Worm (Caenorhabditis elegans) whole organism, L4/young adult: Measurements from ENCODE around the gene lin-36.

Source experiments
- dao-5 ChIP-seq: sonication (generic microtip); optimal IDR thresholded peaks from 2 replicates; lab custom pipeline; 2016; ENCODE audit warnings: missing genotype, missing genetic modification characterization, moderate library complexity, missing compliant biosample characterization
- him-1 ChIP-seq: sonication (generic microtip); optimal IDR thresholded peaks from 2 replicates; lab custom pipeline; 2016; ENCODE audit warnings: missing genotype, missing genetic modification reagents, missing genetic modification characterization, missing compliant biosample characterization

- TF ChIP-seq him-1 = no peak
- TF ChIP-seq dao-5 (tag; lab: Kevin White, UChicago) = no peak
Measured at ce11 chrIII:8036497-8036896, 15.8 kb upstream of the lin-36 start.
